Worm (Caenorhabditis elegans): ENCODE data around the gene snrp-40.1.
A peak's percentile ranks its signal among the peaks of the same experiment; 100 is the strongest.

snrp-40.1 gene

ce11 chrX:11262319-11263074 lies 37.1 kb downstream of the snrp-40.1 start, which contains the start of gene C03A3.2 (continued):
- no peak for TF ChIP-seq snpc-4 (tag; optimal IDR thresholded peaks at IDR 0.05)
- TF ChIP-seq F26F4.8 (GFP tag; conservative IDR thresholded peaks at IDR 0.05): no peak
- no peak for TF ChIP-seq nhr-237 (tag; optimal IDR thresholded peaks at IDR 0.05)
- TF ChIP-seq fkh-10 (GFP tag; optimal IDR thresholded peaks at IDR 0.05): peak; percentile 70
- TF ChIP-seq pqm-1 (tag; optimal IDR thresholded peaks at IDR 0.05): peak; percentile 72
- TF ChIP-seq F49E8.2 (tag; optimal IDR thresholded peaks at IDR 0.05; ENCODE audit: borderline replicate concordance): no peak
- no peak for TF ChIP-seq nhr-10 (tag; optimal IDR thresholded peaks at IDR 0.05)
- peak; percentile 87 for TF ChIP-seq lin-38 (GFP tag; IDR thresholded peaks at IDR 0.05)
- TF ChIP-seq unc-39 (tag; optimal IDR thresholded peaks at IDR 0.05): no peak
- TF ChIP-seq ctbp-1 (GFP tag; IDR thresholded peaks at IDR 0.05): no peak
- TF ChIP-seq nhr-42 (GFP tag; IDR thresholded peaks at IDR 0.05): no peak
- no peak for TF ChIP-seq jun-1 (tag; optimal IDR thresholded peaks at IDR 0.05)
- TF ChIP-seq cey-2 (tag; optimal IDR thresholded peaks at IDR 0.05; ENCODE audit: borderline replicate concordance, insufficient read depth): no peak
- no peak for TF ChIP-seq Y5F2A.4 (GFP tag; optimal IDR thresholded peaks at IDR 0.05)
- no peak for TF ChIP-seq lir-3 (tag; optimal IDR thresholded peaks at IDR 0.05)
- TF ChIP-seq nhr-48 (tag; optimal IDR thresholded peaks at IDR 0.05): no peak
- peak; percentile 83 for TF ChIP-seq rbr-2 (tag; optimal IDR thresholded peaks at IDR 0.05)
- TF ChIP-seq nhr-6 (tag; optimal IDR thresholded peaks at IDR 0.05): peak; percentile 64
- 0 out of 2 replicates have a peak, but pooled peaks have one; percentile 6 for TF ChIP-seq madf-9 (GFP tag; conservative IDR thresholded peaks at IDR 0.05)
- TF ChIP-seq mes-2 (tag; optimal IDR thresholded peaks at IDR 0.05; ENCODE audit: poor library complexity, severe bottlenecking): peak; percentile 66
- no peak for TF ChIP-seq dmd-8 (GFP tag; IDR thresholded peaks at IDR 0.05)
- TF ChIP-seq ztf-7 (tag; optimal IDR thresholded peaks at IDR 0.05): no peak
- peak; percentile 5 for TF ChIP-seq nhr-77 (tag; optimal IDR thresholded peaks at IDR 0.05)
- TF ChIP-seq Y75B8A.6 (GFP tag; IDR thresholded peaks at IDR 0.05): no peak
- no peak for TF ChIP-seq unc-130 (GFP tag; optimal IDR thresholded peaks at IDR 0.05)
- peak; percentile 70 for TF ChIP-seq dpl-1 (GFP tag; optimal IDR thresholded peaks at IDR 0.05)
- TF ChIP-seq mep-1 (tag; optimal IDR thresholded peaks at IDR 0.05): peak; percentile 83
- no peak for TF ChIP-seq daf-19 (GFP tag; conservative IDR thresholded peaks at IDR 0.05)
- peak in 1 of 2 experiments; percentile 82 for TF ChIP-seq mdl-1 (tag; optimal IDR thresholded peaks at IDR 0.05)
- no peak for TF ChIP-seq ceh-20 (GFP tag; IDR thresholded peaks at IDR 0.05)
- peak; percentile 82 for TF ChIP-seq mxl-3 (GFP tag; optimal IDR thresholded peaks at IDR 0.05)
- TF ChIP-seq ZK546.5 (tag; optimal IDR thresholded peaks at IDR 0.05): no peak
- no peak for TF ChIP-seq T26A8.4 (GFP tag; IDR thresholded peaks at IDR 0.05)
- TF ChIP-seq pha-4 (GFP tag; IDR thresholded peaks at IDR 0.05): no peak
- TF ChIP-seq pha-4 (tag; optimal IDR thresholded peaks at IDR 0.05): no peak
- TF ChIP-seq lim-7 (GFP tag; IDR thresholded peaks at IDR 0.05): no peak
- no peak for TF ChIP-seq ceh-44 (GFP tag; IDR thresholded peaks at IDR 0.05)
- TF ChIP-seq ama-1 (optimal IDR thresholded peaks at IDR 0.05): no peak
- no peak for TF ChIP-seq zfp-3 (GFP tag; conservative IDR thresholded peaks at IDR 0.05)
- TF ChIP-seq php-3 (GFP tag; IDR thresholded peaks at IDR 0.05): no peak
- TF ChIP-seq aly-2 (tag; optimal IDR thresholded peaks at IDR 0.05): no peak
- no peak for TF ChIP-seq ZK337.2 (GFP tag; IDR thresholded peaks at IDR 0.05)
- TF ChIP-seq snpc-1.2 (GFP tag; IDR thresholded peaks at IDR 0.05): no peak
- no peak for TF ChIP-seq dmd-6 (GFP tag; IDR thresholded peaks at IDR 0.05)
- TF ChIP-seq gei-8 (GFP tag; optimal IDR thresholded peaks at IDR 0.05): no peak
- TF ChIP-seq Y105C5A.15 (GFP tag; IDR thresholded peaks at IDR 0.05): no peak
- TF ChIP-seq lin-1 (GFP tag; IDR thresholded peaks at IDR 0.05): no peak
- TF ChIP-seq arid-1 (GFP tag; conservative IDR thresholded peaks at IDR 0.05): no peak
- no peak for TF ChIP-seq mxl-2 (GFP tag; conservative IDR thresholded peaks at IDR 0.05)
- no peak for TF ChIP-seq zip-2 (tag; optimal IDR thresholded peaks at IDR 0.05)

Measured in whole organism, L4 larva.